Worm (Caenorhabditis elegans) whole organism, mixed stage, embryonic: ENCODE measurements around the gene Y111B2A.2.

Experiments used
- M03D4.4 ChIP-seq: sonication (generic microtip); optimal IDR thresholded peaks from 2 replicates; lab custom pipeline; 2017; ENCODE audit warnings: mild to moderate bottlenecking, missing genetic modification characterization, missing compliant biosample characterization
- blmp-1 ChIP-seq: fragments of 150-350 bp; optimal IDR thresholded peaks from 2 replicates; lab custom pipeline; 2014; ENCODE audit warnings: missing biosample characterization, missing genetic modification characterization
- ceh-39 ChIP-seq: fragments of 150-350 bp; optimal IDR thresholded peaks from 2 replicates; lab custom pipeline; 2014; ENCODE audit warnings: missing biosample characterization, missing genetic modification characterization
- ceh-43 ChIP-seq: fragments of 200-800 bp; sonication (Bioruptor generic); optimal IDR thresholded peaks from 2 replicates; lab custom pipeline; 2018; ENCODE audit warnings: mild to moderate bottlenecking, missing genetic modification characterization, moderate library complexity, missing compliant biosample characterization
- ceh-83 ChIP-seq: fragments of 200-800 bp; sonication (Bioruptor generic); optimal IDR thresholded peaks from 2 replicates; lab custom pipeline; 2018; ENCODE audit warnings: mild to moderate bottlenecking, missing genetic modification characterization, missing compliant biosample characterization
- ces-1 ChIP-seq: fragments of 150-350 bp; optimal IDR thresholded peaks from 2 replicates; lab custom pipeline; 2014; ENCODE audit warnings: missing biosample characterization, missing genetic modification reagents, missing genetic modification characterization
- drap-1 ChIP-seq: fragments of 200-800 bp; sonication (Bioruptor generic); optimal IDR thresholded peaks from 3 replicates; lab custom pipeline; 2018; ENCODE audit warnings: mild to moderate bottlenecking, missing genetic modification characterization, missing compliant biosample characterization
- elt-1 ChIP-seq: sonication (generic microtip); optimal IDR thresholded peaks from 2 replicates; lab custom pipeline; 2017; ENCODE audit warnings: missing genetic modification characterization, mild to moderate bottlenecking, missing compliant biosample characterization, antibody characterized with exemption, moderate library complexity, borderline replicate concordance; ENCODE audit not compliant: insufficient read depth
- elt-3 ChIP-seq: fragments of 150-350 bp; optimal IDR thresholded peaks from 2 replicates; lab custom pipeline; 2014; ENCODE audit warnings: missing biosample characterization, missing genetic modification characterization
- ham-2 ChIP-seq: fragments of 200-800 bp; sonication (Bioruptor generic); optimal IDR thresholded peaks from 2 replicates; lab custom pipeline; 2018; ENCODE audit warnings: mild to moderate bottlenecking, missing genetic modification characterization, missing compliant biosample characterization
- hlh-1 ChIP-seq: fragments of 150-350 bp; optimal IDR thresholded peaks from 2 replicates; lab custom pipeline; 2014; ENCODE audit warnings: missing biosample characterization, missing genetic modification reagents, missing genetic modification characterization
- lin-13 ChIP-seq: fragments of 150-350 bp; optimal IDR thresholded peaks from 2 replicates; lab custom pipeline; 2014; ENCODE audit warnings: missing biosample characterization, missing genetic modification characterization
- lin-32 ChIP-seq: fragments of 200-800 bp; sonication (Bioruptor generic); optimal IDR thresholded peaks from 2 replicates; lab custom pipeline; 2018; ENCODE audit warnings: mild to moderate bottlenecking, missing genetic modification characterization, missing compliant biosample characterization
- lsy-2 ChIP-seq: fragments of 150-350 bp; optimal IDR thresholded peaks from 2 replicates; lab custom pipeline; 2014; ENCODE audit warnings: missing biosample characterization, missing genetic modification characterization
- mab-5 ChIP-seq: fragments of 150-350 bp; optimal IDR thresholded peaks from 2 replicates; lab custom pipeline; 2014; ENCODE audit warnings: missing biosample characterization, missing genetic modification characterization
- mep-1 ChIP-seq: fragments of 150-350 bp; optimal IDR thresholded peaks from 2 replicates; lab custom pipeline; 2017; ENCODE audit warnings: missing biosample characterization, missing genetic modification reagents, missing genetic modification characterization, inconsistent platforms
- mls-2 ChIP-seq: sonication (generic microtip); optimal IDR thresholded peaks from 2 replicates; lab custom pipeline; 2016; ENCODE audit warnings: mild to moderate bottlenecking, missing genetic modification characterization, moderate library complexity, missing compliant biosample characterization
- nhr-12 ChIP-seq: fragments of 150-350 bp; optimal IDR thresholded peaks from 2 replicates; lab custom pipeline; 2014; ENCODE audit warnings: missing biosample characterization, missing genetic modification characterization
- nhr-2 ChIP-seq: fragments of 150-350 bp; optimal IDR thresholded peaks from 2 replicates; lab custom pipeline; 2014; ENCODE audit warnings: missing biosample characterization, missing genetic modification characterization
- nhr-237 ChIP-seq: fragments of 150-350 bp; optimal IDR thresholded peaks from 2 replicates; lab custom pipeline; 2014; ENCODE audit warnings: missing biosample characterization, missing genetic modification characterization
- nhr-28 ChIP-seq: fragments of 150-350 bp; optimal IDR thresholded peaks from 2 replicates; lab custom pipeline; 2014; ENCODE audit warnings: missing biosample characterization, missing genetic modification characterization
- nhr-76 ChIP-seq: sonication (generic microtip); optimal IDR thresholded peaks from 2 replicates; lab custom pipeline; 2017; ENCODE audit warnings: missing biosample characterization, missing genetic modification characterization
- pha-4 ChIP-seq: fragments of 150-350 bp; optimal IDR thresholded peaks from 2 replicates; lab custom pipeline; 2018; ENCODE audit warnings: missing biosample characterization, missing genetic modification reagents, missing genetic modification characterization
- sem-2 ChIP-seq: fragments of 200-800 bp; sonication (Bioruptor generic); optimal IDR thresholded peaks from 2 replicates; lab custom pipeline; 2018; ENCODE audit warnings: mild to moderate bottlenecking, missing genetic modification characterization, missing compliant biosample characterization
- sptf-1 ChIP-seq: sonication (generic microtip); optimal IDR thresholded peaks from 2 replicates; lab custom pipeline; 2017; ENCODE audit warnings: mild to moderate bottlenecking, missing genetic modification characterization, moderate library complexity, missing compliant biosample characterization
- unc-120 ChIP-seq: sonication (generic microtip); optimal IDR thresholded peaks from 2 replicates; lab custom pipeline; 2017; ENCODE audit warnings: missing genetic modification characterization, missing compliant biosample characterization; ENCODE audit not compliant: poor library complexity, severe bottlenecking
- unc-39 ChIP-seq: fragments of 150-350 bp; optimal IDR thresholded peaks from 2 replicates; lab custom pipeline; 2014; ENCODE audit warnings: missing biosample characterization, missing genetic modification characterization
- ztf-11 ChIP-seq: fragments of 150-350 bp; optimal IDR thresholded peaks from 2 replicates; lab custom pipeline; 2014; ENCODE audit warnings: missing biosample characterization, missing genetic modification characterization

Y111B2A.2 gene

DNA sequence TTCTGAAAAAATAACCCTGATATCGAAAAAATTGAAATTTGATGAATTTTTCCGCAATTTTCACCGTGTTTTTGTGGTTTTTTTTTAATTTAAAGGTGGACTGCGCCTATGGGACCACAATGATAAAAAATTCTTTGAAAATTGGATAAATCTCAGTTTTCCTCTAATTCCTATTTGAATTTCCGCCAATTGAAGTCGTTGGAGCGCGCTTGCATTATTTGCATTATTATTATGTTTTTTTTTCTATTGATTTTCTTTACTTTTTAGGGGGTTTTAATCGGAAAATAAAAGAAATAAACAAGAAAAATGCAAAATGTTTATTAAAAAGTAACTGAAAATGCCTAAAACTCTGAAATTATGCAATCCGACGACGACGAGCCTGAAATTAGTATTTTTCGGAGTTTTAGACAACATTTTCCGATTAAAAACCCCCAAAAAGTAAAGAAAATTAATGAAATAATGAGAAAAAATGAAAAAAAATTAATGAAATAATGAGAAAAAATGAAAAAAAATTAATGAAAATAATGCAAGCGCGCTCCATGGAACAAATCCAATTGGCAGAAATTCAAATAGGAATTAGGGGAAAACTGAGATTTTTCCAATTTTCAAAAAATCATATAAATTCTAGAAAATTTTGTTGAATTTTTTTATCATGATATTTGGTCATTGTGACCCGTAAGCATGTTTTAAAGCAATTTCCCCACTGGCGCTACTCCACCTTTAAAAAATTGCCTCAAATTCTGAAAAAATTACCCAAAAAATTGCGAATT is 40.0 kb upstream of the Y111B2A.2 start:
- TF ChIP-seq nhr-12 (tag; lab: Kevin White, UChicago) = no peak
- no peak for TF ChIP-seq ceh-43 (GFP tag; lab: Kevin White, UChicago)
- no peak for TF ChIP-seq unc-39 (tag; lab: Kevin White, UChicago)
- TF ChIP-seq mep-1 (tag; lab: Kevin White, UChicago) = no peak
- TF ChIP-seq ces-1 = no peak
- TF ChIP-seq nhr-2 = no peak
- no peak for TF ChIP-seq elt-3 (tag; lab: Kevin White, UChicago)
- no peak for TF ChIP-seq lsy-2 (tag; lab: Kevin White, UChicago)
- no peak for TF ChIP-seq ceh-39 (tag; lab: Kevin White, UChicago)
- TF ChIP-seq pha-4 (tag; lab: Kevin White, UChicago) = no peak
- no peak for TF ChIP-seq M03D4.4 (tag; lab: Kevin White, UChicago)
- no peak for TF ChIP-seq ceh-83 (GFP tag; lab: Kevin White, UChicago)
- no peak for TF ChIP-seq mls-2

DNA sequence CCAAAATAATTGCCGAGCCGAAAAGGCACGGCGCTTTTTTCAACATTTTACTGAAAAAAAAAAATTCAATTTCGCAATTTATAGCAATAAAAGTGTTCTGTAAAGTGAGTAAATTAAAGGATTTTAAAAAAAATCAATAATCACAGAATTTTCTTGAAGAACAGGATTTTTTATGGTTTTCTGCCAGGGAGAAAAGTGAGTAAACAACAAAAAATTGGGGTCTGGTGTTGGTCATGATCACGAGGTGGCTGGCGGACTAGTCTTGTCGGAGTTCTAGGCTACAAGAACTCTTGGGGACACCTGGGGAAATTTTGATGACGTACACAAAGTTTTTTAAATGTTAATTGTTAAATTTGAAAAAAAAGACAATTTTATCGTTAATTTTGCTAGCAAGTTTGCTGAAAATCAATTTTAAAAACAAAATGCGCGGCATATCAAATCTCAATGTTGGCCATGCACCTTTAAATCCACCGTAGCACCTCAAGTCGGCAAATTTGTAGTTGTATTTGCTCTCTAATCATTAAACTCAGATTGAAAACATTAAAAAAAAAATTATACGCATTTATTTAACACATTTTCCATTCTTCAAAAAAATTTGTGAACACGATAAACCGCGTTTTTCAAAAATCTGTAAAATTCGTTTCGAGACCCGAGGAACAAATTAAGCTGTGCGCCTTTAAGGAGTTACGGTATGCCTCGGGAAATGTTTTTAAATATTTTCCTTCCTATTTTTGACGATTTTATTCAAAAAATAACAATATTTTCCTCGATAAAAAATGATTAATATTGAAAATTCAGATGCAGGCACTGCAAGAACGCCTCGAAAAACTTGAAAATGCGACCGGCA is 38.9 kb upstream of the Y111B2A.2 start, which contains the start of the genes scav-3 and Y49E10.21:
TSS of gene scav-3 (minus strand) at position 50 of the 847 bp plus-strand sequence.
TSS of gene Y49E10.21 (plus strand) at position 797 of the 847 bp plus-strand sequence.
- TF ChIP-seq mep-1 (tag; lab: Kevin White, UChicago) (peak; percentile 10), elt-1 (tag; lab: Kevin White, UChicago) (no peak), nhr-2 (no peak)

DNA sequence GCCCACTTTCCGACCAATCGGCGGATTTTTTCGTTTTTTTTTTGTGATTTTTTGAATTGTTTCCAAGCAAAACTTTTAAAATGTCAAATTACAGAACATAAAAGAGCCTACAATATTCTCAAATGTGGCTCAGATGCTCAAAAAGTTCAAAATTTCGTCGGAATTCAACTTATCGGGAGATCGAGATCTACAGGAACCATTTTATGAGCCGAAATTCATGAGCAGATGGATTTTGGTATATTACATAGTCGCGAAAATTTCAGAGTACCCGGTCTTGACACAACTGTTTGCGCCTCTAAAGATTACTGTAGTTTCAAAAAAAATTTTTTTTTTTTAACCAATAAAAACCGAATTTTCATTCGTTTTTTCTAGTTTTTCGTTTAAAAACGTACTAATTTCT is 36.9 kb upstream of the Y111B2A.2 start:
- TF ChIP-seq blmp-1 (no peak), nhr-76 (tag; lab: Kevin White, UChicago) (no peak), hlh-1 (tag; lab: Kevin White, UChicago) (no peak), nhr-237 (no peak), nhr-28 (tag; lab: Kevin White, UChicago) (no peak), ceh-83 (GFP tag; lab: Kevin White, UChicago) (no peak), nhr-2 (no peak), ceh-43 (GFP tag; lab: Kevin White, UChicago) (no peak), ham-2 (GFP tag; lab: Kevin White, UChicago) (no peak), ces-1 (no peak), M03D4.4 (tag; lab: Kevin White, UChicago) (no peak), sptf-1 (tag; lab: Kevin White, UChicago) (no peak), ztf-11 (tag; lab: Kevin White, UChicago) (no peak), unc-39 (tag; lab: Kevin White, UChicago) (no peak), elt-3 (tag; lab: Kevin White, UChicago) (no peak), unc-120 (tag; lab: Kevin White, UChicago) (no peak), sem-2 (no peak), mls-2 (no peak), ceh-39 (tag; lab: Kevin White, UChicago) (no peak)
- TF ChIP-seq, all 35 proteins: peak for 0

DNA sequence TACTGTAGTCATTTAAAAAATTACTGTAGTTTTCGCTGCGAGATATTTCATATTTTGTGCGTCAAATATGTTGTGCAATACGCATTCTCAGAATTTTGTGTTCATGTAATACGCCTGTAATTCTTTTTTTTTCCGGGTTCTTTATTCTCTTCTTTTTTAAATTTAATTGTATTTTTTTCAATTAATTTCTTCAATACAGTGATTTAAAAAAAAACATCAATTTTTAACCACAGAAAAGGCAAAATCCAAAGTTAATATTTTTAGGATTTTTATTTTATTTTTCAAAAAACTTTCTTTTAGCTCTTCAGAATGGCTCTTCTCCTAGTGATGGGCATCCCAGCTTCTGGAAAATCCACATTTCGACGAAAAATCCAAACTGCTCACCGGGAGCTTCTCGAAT is 29.6 kb upstream of the Y111B2A.2 start, which contains the start of gene pstk-1:
TSS of gene pstk-1 (plus strand) at position 301 of the 400 bp plus-strand sequence.
- TF ChIP-seq lin-32 (GFP tag; lab: Kevin White, UChicago) (no peak), pha-4 (tag; lab: Kevin White, UChicago) (no peak), nhr-12 (tag; lab: Kevin White, UChicago) (no peak), ceh-39 (tag; lab: Kevin White, UChicago) (no peak), lsy-2 (tag; lab: Kevin White, UChicago) (no peak), M03D4.4 (tag; lab: Kevin White, UChicago) (no peak), elt-3 (tag; lab: Kevin White, UChicago) (no peak), mab-5 (no peak), mep-1 (tag; lab: Kevin White, UChicago) (no peak), lin-13 (tag; lab: Kevin White, UChicago) (no peak), hlh-1 (tag; lab: Kevin White, UChicago) (no peak)

DNA sequence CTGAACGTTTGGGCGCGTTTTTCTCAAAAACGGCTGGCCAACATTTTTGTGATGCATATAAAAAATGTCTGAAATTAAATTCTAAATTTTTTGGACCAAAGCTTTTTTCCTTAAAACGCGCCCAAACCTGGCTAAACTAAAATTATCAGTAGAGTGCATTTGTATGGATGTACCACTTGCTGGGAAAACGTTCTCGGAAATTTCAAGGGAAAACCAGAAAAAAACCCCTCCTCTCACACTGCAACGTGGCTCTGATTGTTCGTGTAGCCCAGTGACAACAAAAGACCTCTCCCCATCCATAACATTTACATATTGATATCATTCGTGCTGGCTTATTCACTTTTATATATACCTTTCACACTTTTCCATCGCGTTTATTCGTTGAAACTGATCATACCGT is 27.0 kb upstream of the Y111B2A.2 start, which contains the start of gene Y49E10.29:
TSS of gene Y49E10.29 (plus strand) at position 301 of the 400 bp plus-strand sequence.
- no peak for TF ChIP-seq lsy-2 (tag; lab: Kevin White, UChicago)
- TF ChIP-seq drap-1 (GFP tag; lab: Kevin White, UChicago) = no peak
- TF ChIP-seq, all 35 proteins: peak for 0
